Fruit fly (Drosophila melanogaster): ENCODE results near the gene Dora.

dm6 chrX:18814944-18815343, 48.8 kb upstream of the Dora start:
- TF ChIP-seq ttk (optimal IDR thresholded peaks at IDR 0.05) = no peak
- TF ChIP-seq Sin3A (optimal IDR thresholded peaks at IDR 0.05) = no peak

Measured in Kc167 (cell line).